Worm (Caenorhabditis elegans) whole organism, mixed stage, embryonic: Measurements from ENCODE around the gene crn-5.

Experiments used
- bed-3 ChIP-seq: fragments of 200-800 bp; sonication (Bioruptor generic); optimal IDR thresholded peaks from 3 replicates; lab custom pipeline; 2018; ENCODE audit warnings: mild to moderate bottlenecking, missing genetic modification characterization, moderate library complexity, missing compliant biosample characterization
- blmp-1 ChIP-seq: fragments of 150-350 bp; optimal IDR thresholded peaks from 2 replicates; lab custom pipeline; 2014; ENCODE audit warnings: missing biosample characterization, missing genetic modification characterization
- elt-3 ChIP-seq: fragments of 150-350 bp; optimal IDR thresholded peaks from 2 replicates; lab custom pipeline; 2014; ENCODE audit warnings: missing biosample characterization, missing genetic modification characterization
- ham-2 ChIP-seq: fragments of 200-800 bp; sonication (Bioruptor generic); optimal IDR thresholded peaks from 2 replicates; lab custom pipeline; 2018; ENCODE audit warnings: mild to moderate bottlenecking, missing genetic modification characterization, missing compliant biosample characterization
- lsy-2 ChIP-seq: fragments of 150-350 bp; optimal IDR thresholded peaks from 2 replicates; lab custom pipeline; 2014; ENCODE audit warnings: missing biosample characterization, missing genetic modification characterization
- mls-2 ChIP-seq: sonication (generic microtip); optimal IDR thresholded peaks from 2 replicates; lab custom pipeline; 2016; ENCODE audit warnings: mild to moderate bottlenecking, missing genetic modification characterization, moderate library complexity, missing compliant biosample characterization
- nhr-2 ChIP-seq: fragments of 150-350 bp; optimal IDR thresholded peaks from 2 replicates; lab custom pipeline; 2014; ENCODE audit warnings: missing biosample characterization, missing genetic modification characterization
- nhr-28 ChIP-seq: fragments of 150-350 bp; optimal IDR thresholded peaks from 2 replicates; lab custom pipeline; 2014; ENCODE audit warnings: missing biosample characterization, missing genetic modification characterization
- snpc-4 ChIP-seq: fragments of 150-350 bp; optimal IDR thresholded peaks from 2 replicates; lab custom pipeline; 2014; ENCODE audit warnings: missing biosample characterization, missing genetic modification characterization
- unc-120 ChIP-seq: sonication (generic microtip); optimal IDR thresholded peaks from 2 replicates; lab custom pipeline; 2017; ENCODE audit warnings: missing genetic modification characterization, missing compliant biosample characterization; ENCODE audit not compliant: poor library complexity, severe bottlenecking
- unc-62 ChIP-seq: fragments of 150-350 bp; optimal IDR thresholded peaks from 2 replicates; lab custom pipeline; 2014; ENCODE audit warnings: missing biosample characterization, missing genetic modification reagents, missing genetic modification characterization
- ztf-11 ChIP-seq: fragments of 150-350 bp; optimal IDR thresholded peaks from 2 replicates; lab custom pipeline; 2014; ENCODE audit warnings: missing biosample characterization, missing genetic modification characterization

DNA sequence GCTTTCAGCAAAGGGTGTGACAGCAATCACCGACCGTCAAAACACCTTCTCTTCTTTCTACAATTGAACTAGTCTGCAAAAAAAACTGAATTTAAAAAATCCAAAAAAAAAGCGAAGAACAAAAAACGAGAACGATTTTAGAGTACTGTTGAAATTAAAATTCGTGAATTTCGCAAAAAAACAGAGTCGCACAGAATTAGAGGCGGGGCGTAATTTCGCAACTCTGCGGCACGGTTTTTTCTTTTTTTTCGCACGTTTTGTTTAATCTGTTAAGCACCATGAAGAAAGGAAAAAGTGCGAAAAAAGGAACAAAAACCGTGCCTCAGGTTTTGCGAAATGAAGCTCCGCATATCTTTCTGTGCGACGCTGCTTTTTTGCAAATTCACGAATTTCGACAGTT lies 37.6 kb upstream of the crn-5 start, which contains the start of gene mnk-1:
- TF ChIP-seq lsy-2 (tag; lab: Kevin White, UChicago), result no peak
- no peak for TF ChIP-seq blmp-1 (tag; lab: Kevin White, UChicago)
- no peak for TF ChIP-seq nhr-2 (tag; lab: Kevin White, UChicago)
- no peak for TF ChIP-seq unc-120 (tag; lab: Kevin White, UChicago)
- no peak for TF ChIP-seq unc-62 (GFP tag; lab: Kevin White, UChicago)
- TF ChIP-seq nhr-28, result no peak
- TF ChIP-seq mls-2 (tag; lab: Kevin White, UChicago), result no peak
- no peak for TF ChIP-seq elt-3
- TF ChIP-seq snpc-4, result no peak
- no peak for TF ChIP-seq ztf-11 (tag; lab: Kevin White, UChicago)
- TF ChIP-seq bed-3 (GFP tag; lab: Kevin White, UChicago), result no peak
- no peak for TF ChIP-seq ham-2 (GFP tag; lab: Kevin White, UChicago)
